Worm (Caenorhabditis elegans) whole organism, mixed stage, embryonic: ENCODE measurements around the gene hda-5.

Source experiments
- bed-3 ChIP-seq: fragments of 200-800 bp; sonication (Bioruptor generic); optimal IDR thresholded peaks from 3 replicates; lab custom pipeline; 2018; ENCODE audit warnings: mild to moderate bottlenecking, missing genetic modification characterization, moderate library complexity, missing compliant biosample characterization
- ceh-39 ChIP-seq: fragments of 150-350 bp; optimal IDR thresholded peaks from 2 replicates; lab custom pipeline; 2014; ENCODE audit warnings: missing biosample characterization, missing genetic modification characterization
- ceh-43 ChIP-seq: fragments of 200-800 bp; sonication (Bioruptor generic); optimal IDR thresholded peaks from 2 replicates; lab custom pipeline; 2018; ENCODE audit warnings: mild to moderate bottlenecking, missing genetic modification characterization, moderate library complexity, missing compliant biosample characterization
- ceh-83 ChIP-seq: fragments of 200-800 bp; sonication (Bioruptor generic); optimal IDR thresholded peaks from 2 replicates; lab custom pipeline; 2018; ENCODE audit warnings: mild to moderate bottlenecking, missing genetic modification characterization, missing compliant biosample characterization
- ces-1 ChIP-seq: fragments of 150-350 bp; optimal IDR thresholded peaks from 2 replicates; lab custom pipeline; 2014; ENCODE audit warnings: missing biosample characterization, missing genetic modification reagents, missing genetic modification characterization
- cnd-1 ChIP-seq: fragments of 200-800 bp; sonication (Bioruptor generic); optimal IDR thresholded peaks from 2 replicates; lab custom pipeline; 2018; ENCODE audit warnings: mild to moderate bottlenecking, missing genetic modification characterization, missing compliant biosample characterization
- elt-1 ChIP-seq: sonication (generic microtip); optimal IDR thresholded peaks from 2 replicates; lab custom pipeline; 2017; ENCODE audit warnings: missing genetic modification characterization, mild to moderate bottlenecking, missing compliant biosample characterization, antibody characterized with exemption, moderate library complexity, borderline replicate concordance; ENCODE audit not compliant: insufficient read depth
- elt-3 ChIP-seq: fragments of 150-350 bp; optimal IDR thresholded peaks from 2 replicates; lab custom pipeline; 2014; ENCODE audit warnings: missing biosample characterization, missing genetic modification characterization
- flh-1 ChIP-seq: fragments of 200-800 bp; sonication (Bioruptor generic); optimal IDR thresholded peaks from 2 replicates; lab custom pipeline; 2018; ENCODE audit warnings: mild to moderate bottlenecking, missing genetic modification characterization, moderate library complexity, missing compliant biosample characterization
- ham-2 ChIP-seq: fragments of 200-800 bp; sonication (Bioruptor generic); optimal IDR thresholded peaks from 2 replicates; lab custom pipeline; 2018; ENCODE audit warnings: mild to moderate bottlenecking, missing genetic modification characterization, missing compliant biosample characterization
- hlh-1 ChIP-seq: fragments of 150-350 bp; optimal IDR thresholded peaks from 2 replicates; lab custom pipeline; 2014; ENCODE audit warnings: missing biosample characterization, missing genetic modification reagents, missing genetic modification characterization
- lin-13 ChIP-seq: fragments of 150-350 bp; optimal IDR thresholded peaks from 2 replicates; lab custom pipeline; 2014; ENCODE audit warnings: missing biosample characterization, missing genetic modification characterization
- lin-32 ChIP-seq: fragments of 200-800 bp; sonication (Bioruptor generic); optimal IDR thresholded peaks from 2 replicates; lab custom pipeline; 2018; ENCODE audit warnings: mild to moderate bottlenecking, missing genetic modification characterization, missing compliant biosample characterization
- lsy-2 ChIP-seq: fragments of 150-350 bp; optimal IDR thresholded peaks from 2 replicates; lab custom pipeline; 2014; ENCODE audit warnings: missing biosample characterization, missing genetic modification characterization
- mab-5 ChIP-seq: fragments of 150-350 bp; optimal IDR thresholded peaks from 2 replicates; lab custom pipeline; 2014; ENCODE audit warnings: missing biosample characterization, missing genetic modification characterization
- mep-1 ChIP-seq: fragments of 150-350 bp; optimal IDR thresholded peaks from 2 replicates; lab custom pipeline; 2017; ENCODE audit warnings: missing biosample characterization, missing genetic modification reagents, missing genetic modification characterization, inconsistent platforms
- mls-2 ChIP-seq: sonication (generic microtip); optimal IDR thresholded peaks from 2 replicates; lab custom pipeline; 2016; ENCODE audit warnings: mild to moderate bottlenecking, missing genetic modification characterization, moderate library complexity, missing compliant biosample characterization
- nhr-12 ChIP-seq: fragments of 150-350 bp; optimal IDR thresholded peaks from 2 replicates; lab custom pipeline; 2014; ENCODE audit warnings: missing biosample characterization, missing genetic modification characterization
- nhr-2 ChIP-seq: fragments of 150-350 bp; optimal IDR thresholded peaks from 2 replicates; lab custom pipeline; 2014; ENCODE audit warnings: missing biosample characterization, missing genetic modification characterization
- nhr-237 ChIP-seq: fragments of 150-350 bp; optimal IDR thresholded peaks from 2 replicates; lab custom pipeline; 2014; ENCODE audit warnings: missing biosample characterization, missing genetic modification characterization
- nhr-28 ChIP-seq: fragments of 150-350 bp; optimal IDR thresholded peaks from 2 replicates; lab custom pipeline; 2014; ENCODE audit warnings: missing biosample characterization, missing genetic modification characterization
- nhr-76 ChIP-seq: sonication (generic microtip); optimal IDR thresholded peaks from 2 replicates; lab custom pipeline; 2017; ENCODE audit warnings: missing biosample characterization, missing genetic modification characterization
- pha-4 ChIP-seq: fragments of 150-350 bp; optimal IDR thresholded peaks from 2 replicates; lab custom pipeline; 2018; ENCODE audit warnings: missing biosample characterization, missing genetic modification reagents, missing genetic modification characterization
- sem-2 ChIP-seq: fragments of 200-800 bp; sonication (Bioruptor generic); optimal IDR thresholded peaks from 2 replicates; lab custom pipeline; 2018; ENCODE audit warnings: mild to moderate bottlenecking, missing genetic modification characterization, missing compliant biosample characterization
- snpc-4 ChIP-seq: fragments of 150-350 bp; optimal IDR thresholded peaks from 2 replicates; lab custom pipeline; 2014; ENCODE audit warnings: missing biosample characterization, missing genetic modification characterization
- sptf-1 ChIP-seq: sonication (generic microtip); optimal IDR thresholded peaks from 2 replicates; lab custom pipeline; 2017; ENCODE audit warnings: mild to moderate bottlenecking, missing genetic modification characterization, moderate library complexity, missing compliant biosample characterization
- tbx-8 ChIP-seq: fragments of 200-800 bp; sonication (Bioruptor generic); optimal IDR thresholded peaks from 2 replicates; lab custom pipeline; 2018; ENCODE audit warnings: mild to moderate bottlenecking, missing genetic modification characterization, moderate library complexity, missing compliant biosample characterization
- unc-120 ChIP-seq: sonication (generic microtip); optimal IDR thresholded peaks from 2 replicates; lab custom pipeline; 2017; ENCODE audit warnings: missing genetic modification characterization, missing compliant biosample characterization; ENCODE audit not compliant: poor library complexity, severe bottlenecking
- unc-39 ChIP-seq: fragments of 150-350 bp; optimal IDR thresholded peaks from 2 replicates; lab custom pipeline; 2014; ENCODE audit warnings: missing biosample characterization, missing genetic modification characterization
- unc-62 ChIP-seq: fragments of 150-350 bp; optimal IDR thresholded peaks from 2 replicates; lab custom pipeline; 2014; ENCODE audit warnings: missing biosample characterization, missing genetic modification reagents, missing genetic modification characterization
- zip-8 ChIP-seq: fragments of 150-350 bp; optimal IDR thresholded peaks from 2 replicates; lab custom pipeline; 2014; ENCODE audit warnings: missing biosample characterization, missing genetic modification characterization
- ztf-11 ChIP-seq: fragments of 150-350 bp; optimal IDR thresholded peaks from 2 replicates; lab custom pipeline; 2014; ENCODE audit warnings: missing biosample characterization, missing genetic modification characterization

hda-5 gene

ce11 chrII:11836554-11837218 lies 37.8 kb downstream of the hda-5 start:
- TF ChIP-seq nhr-12 (no peak), nhr-76 (tag; lab: Kevin White, UChicago) (no peak), snpc-4 (no peak), nhr-2 (tag; lab: Kevin White, UChicago) (no peak), lsy-2 (tag; lab: Kevin White, UChicago) (no peak), elt-1 (tag; lab: Kevin White, UChicago) (no peak), pha-4 (tag; lab: Kevin White, UChicago) (no peak), ceh-43 (GFP tag; lab: Kevin White, UChicago) (no peak), cnd-1 (tag; lab: Kevin White, UChicago) (no peak), mab-5 (no peak), lin-13 (no peak), mep-1 (tag; lab: Kevin White, UChicago) (no peak), unc-39 (tag; lab: Kevin White, UChicago) (no peak), ceh-83 (GFP tag; lab: Kevin White, UChicago) (no peak), nhr-237 (tag; lab: Kevin White, UChicago) (no peak)
- TF ChIP-seq, all 35 proteins: peak for 0

- no peak for TF ChIP-seq ceh-83 (GFP tag; lab: Kevin White, UChicago)
- TF ChIP-seq sptf-1 (tag; lab: Kevin White, UChicago): no peak
- TF ChIP-seq lin-32 (GFP tag; lab: Kevin White, UChicago): no peak
- TF ChIP-seq nhr-237 (tag; lab: Kevin White, UChicago): no peak
- no peak for TF ChIP-seq nhr-2 (tag; lab: Kevin White, UChicago)
- no peak for TF ChIP-seq mep-1 (tag; lab: Kevin White, UChicago)
Observed at ce11 chrII:11838353-11838752, 39.5 kb downstream of the hda-5 start.

- TF ChIP-seq hlh-1 (tag; lab: Kevin White, UChicago) (no peak), flh-1 (GFP tag; lab: Kevin White, UChicago) (no peak), ztf-11 (tag; lab: Kevin White, UChicago) (no peak), elt-3 (tag; lab: Kevin White, UChicago) (no peak), unc-120 (tag; lab: Kevin White, UChicago) (no peak), pha-4 (tag; lab: Kevin White, UChicago) (no peak), tbx-8 (GFP tag; lab: Kevin White, UChicago) (no peak), cnd-1 (tag; lab: Kevin White, UChicago) (no peak), elt-1 (tag; lab: Kevin White, UChicago) (no peak), nhr-2 (tag; lab: Kevin White, UChicago) (no peak), sptf-1 (tag; lab: Kevin White, UChicago) (no peak), ces-1 (GFP tag; lab: Kevin White, UChicago) (no peak), ceh-39 (no peak), nhr-237 (tag; lab: Kevin White, UChicago) (no peak), mls-2 (no peak), ceh-83 (GFP tag; lab: Kevin White, UChicago) (no peak), bed-3 (no peak)
Observed at ce11 chrII:11839116-11839515, 40.3 kb downstream of the hda-5 start.

ce11 chrII:11841653-11842052 lies 42.8 kb downstream of the hda-5 start:
- no peak for TF ChIP-seq nhr-12
- no peak for TF ChIP-seq mep-1 (tag; lab: Kevin White, UChicago)
- TF ChIP-seq ham-2 (GFP tag; lab: Kevin White, UChicago): peak; percentile 49
- no peak for TF ChIP-seq ces-1 (GFP tag; lab: Kevin White, UChicago)

- no peak for TF ChIP-seq nhr-237 (tag; lab: Kevin White, UChicago)
- no peak for TF ChIP-seq unc-62 (GFP tag; lab: Kevin White, UChicago)
- no peak for TF ChIP-seq tbx-8 (GFP tag; lab: Kevin White, UChicago)
- no peak for TF ChIP-seq sptf-1 (tag; lab: Kevin White, UChicago)
- TF ChIP-seq lin-13: no peak
- TF ChIP-seq bed-3: no peak
- TF ChIP-seq hlh-1 (tag; lab: Kevin White, UChicago): no peak
- TF ChIP-seq unc-120 (tag; lab: Kevin White, UChicago): no peak
- no peak for TF ChIP-seq pha-4 (tag; lab: Kevin White, UChicago)
- TF ChIP-seq zip-8: no peak
- TF ChIP-seq nhr-28 (tag; lab: Kevin White, UChicago): no peak
- TF ChIP-seq mab-5: no peak
- no peak for TF ChIP-seq nhr-76 (tag; lab: Kevin White, UChicago)
- no peak for TF ChIP-seq ham-2 (GFP tag; lab: Kevin White, UChicago)
- no peak for TF ChIP-seq sem-2
- no peak for TF ChIP-seq ceh-39
- no peak for TF ChIP-seq elt-1 (tag; lab: Kevin White, UChicago)
- TF ChIP-seq ztf-11 (tag; lab: Kevin White, UChicago): no peak
Observed at ce11 chrII:11842317-11842716, 43.5 kb downstream of the hda-5 start, which contains the start of gene T27D12.1. Gene T27D12.1, plus strand, starts transcription at chrII:11842617.
